Worm (Caenorhabditis elegans): ENCODE measurements around the gene lst-2.
"Not testable (repeated sequence)": the region's sequence is repeated elsewhere in the genome, so short reads cannot be mapped to it uniquely, and the experiment has no call there.

The lst-2 gene

ce11 chrX:4395073-4395850 is 12.1 kb upstream of the lst-2 start (continued):
- TF ChIP-seq gei-17 (GFP tag; optimal IDR thresholded peaks at IDR 0.05) (peak; percentile 92), T26A5.8 (tag; optimal IDR thresholded peaks at IDR 0.05) (no peak), lin-26 (GFP tag; IDR thresholded peaks at IDR 0.05) (no peak), nhr-179 (tag; optimal IDR thresholded peaks at IDR 0.05) (no peak), D2030.7 (GFP tag; IDR thresholded peaks at IDR 0.05) (no peak), F57A8.1 (GFP tag; optimal IDR thresholded peaks at IDR 0.05) (no peak), sea-2 (GFP tag; IDR thresholded peaks at IDR 0.05) (no peak), xnd-1 (tag; optimal IDR thresholded peaks at IDR 0.05) (no peak), unc-62 (GFP tag; optimal IDR thresholded peaks at IDR 0.05) (no peak), snpc-1.1 (tag; optimal IDR thresholded peaks at IDR 0.05; ENCODE audit: insufficient read depth) (no peak), repo-1 (tag; optimal IDR thresholded peaks at IDR 0.05) (no peak), zfh-2 (GFP tag; conservative IDR thresholded peaks at IDR 0.05) (no peak), nfya-2 (GFP tag; IDR thresholded peaks at IDR 0.05) (no peak), hsf-1 (GFP tag; IDR thresholded peaks at IDR 0.05) (no peak), lin-35 (GFP tag; optimal IDR thresholded peaks at IDR 0.05) (peak in 1 of 3 experiments; percentile 73), ztf-3 (GFP tag; optimal IDR thresholded peaks at IDR 0.05) (no peak)

- peak; percentile 58 for TF ChIP-seq hmg-1.2 (GFP tag; IDR thresholded peaks at IDR 0.05)
- not testable (repeated sequence) for TF ChIP-seq snpc-4 (GFP tag; optimal IDR thresholded peaks at IDR 0.05)
- TF ChIP-seq snpc-4 (tag; optimal IDR thresholded peaks at IDR 0.05), result peak in 2 of 4 experiments; percentile 67 to 75
- 0 out of 2 replicates have a peak, but pooled peaks have one; percentile 12 for TF ChIP-seq dox-1 (GFP tag; IDR thresholded peaks at IDR 0.05)
Observed at ce11 chrX:4394505-4394904, 11.3 kb upstream of the lst-2 start.

ce11 chrX:4391680-4392079 is 8.5 kb upstream of the lst-2 start:
- peak; percentile 33; the same call in 1 of the 2 replicates for TF ChIP-seq zfh-2 (GFP tag; conservative IDR thresholded peaks at IDR 0.05)
- TF ChIP-seq ztf-25 (GFP tag; IDR thresholded peaks at IDR 0.05), result no peak
- no peak for TF ChIP-seq dpl-1 (GFP tag; optimal IDR thresholded peaks at IDR 0.05)
- no peak for TF ChIP-seq hlh-26 (GFP tag; conservative IDR thresholded peaks at IDR 0.05)
- no peak for TF ChIP-seq ztf-3 (GFP tag; optimal IDR thresholded peaks at IDR 0.05)
- no peak for TF ChIP-seq attf-5 (GFP tag; optimal IDR thresholded peaks at IDR 0.05)

DNA sequence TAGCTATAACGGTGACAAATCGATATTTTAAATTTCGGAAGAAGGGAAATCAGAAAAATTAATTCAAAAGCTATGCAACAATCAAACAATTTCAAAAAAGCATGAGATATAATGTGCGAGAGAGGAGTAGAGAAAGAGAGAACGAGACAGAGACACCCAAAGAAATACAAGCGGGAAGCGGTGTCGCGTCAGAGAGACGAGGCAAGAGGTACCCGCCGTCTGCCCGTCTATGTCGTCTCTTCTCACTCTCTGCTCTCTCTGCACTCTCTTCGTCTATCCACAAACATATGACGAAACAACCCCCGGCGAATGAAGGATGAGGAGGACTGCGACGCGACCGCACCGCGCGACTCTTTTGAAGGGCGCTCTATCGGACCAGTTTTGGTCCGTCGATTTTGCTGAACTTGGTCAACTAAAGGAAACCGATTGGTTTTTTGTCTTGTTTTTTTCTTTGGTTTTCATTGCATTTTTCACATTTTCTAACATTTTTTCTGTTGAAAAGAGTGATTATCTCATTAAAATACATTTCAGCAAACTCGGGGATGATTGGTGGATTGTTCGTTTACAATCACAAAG is 5.8 kb upstream of the lst-2 start, which contains the start of gene dpy-23:
Gene dpy-23 (plus strand): TSS at position 526 of the 576 bp plus-strand sequence.
- TF ChIP-seq F22D6.2 (tag; optimal IDR thresholded peaks at IDR 0.05) (peak; percentile 35), xnd-1 (tag; optimal IDR thresholded peaks at IDR 0.05) (no peak), B0261.1 (tag; optimal IDR thresholded peaks at IDR 0.05) (no peak), repo-1 (tag; optimal IDR thresholded peaks at IDR 0.05) (no peak), let-607 (tag; optimal IDR thresholded peaks at IDR 0.05) (peak in 1 of 2 experiments; percentile 59), him-1 (tag; optimal IDR thresholded peaks at IDR 0.05) (no peak), F55B11.4 (tag; optimal IDR thresholded peaks at IDR 0.05; ENCODE audit: borderline replicate concordance, insufficient read depth) (no peak), unc-130 (GFP tag; optimal IDR thresholded peaks at IDR 0.05) (no peak), B0019.2 (GFP tag; conservative IDR thresholded peaks at IDR 0.05) (no peak), zfh-2 (GFP tag; conservative IDR thresholded peaks at IDR 0.05) (peak; percentile 99), tbp1 (GFP tag; optimal IDR thresholded peaks at IDR 0.05) (peak; percentile 49), lsy-27 (tag; optimal IDR thresholded peaks at IDR 0.05; ENCODE audit: borderline replicate concordance, insufficient read depth) (no peak), Y95B8A.8 (GFP tag; IDR thresholded peaks at IDR 0.05) (0 out of 2 replicates have a peak, but pooled peaks have one; percentile 19), nfya-2 (GFP tag; IDR thresholded peaks at IDR 0.05) (no peak), pbrm-1 (GFP tag; IDR thresholded peaks at IDR 0.05) (peak; percentile 87), unc-62 (GFP tag; optimal IDR thresholded peaks at IDR 0.05) (no peak), snpc-1.3 (tag; optimal IDR thresholded peaks at IDR 0.05; ENCODE audit: insufficient read depth) (no peak), nhr-27 (tag; optimal IDR thresholded peaks at IDR 0.05) (no peak), F33H1.4 (GFP tag; IDR thresholded peaks at IDR 0.05) (no peak), nhr-80 (tag; optimal IDR thresholded peaks at IDR 0.05) (peak; percentile 87), ztf-25 (GFP tag; IDR thresholded peaks at IDR 0.05) (no peak), lin-26 (GFP tag; IDR thresholded peaks at IDR 0.05) (peak; percentile 76; the same call in 1 of the 2 replicates), F37B4.10 (GFP tag; IDR thresholded peaks at IDR 0.05) (no peak)

Data from whole organism, young adult.